Worm (Caenorhabditis elegans): ENCODE data around the gene F47G3.3.

- TF ChIP-seq nhr-237 (tag; optimal IDR thresholded peaks at IDR 0.05) (no peak), unc-62 (GFP tag; optimal IDR thresholded peaks at IDR 0.05) (no peak), ceh-82 (tag; optimal IDR thresholded peaks at IDR 0.05) (no peak), elt-3 (tag; optimal IDR thresholded peaks at IDR 0.05) (no peak), ztf-11 (tag; optimal IDR thresholded peaks at IDR 0.05) (no peak)
These were observed 12.9 kb upstream of the F47G3.3 start for ce11 chrX:2362872-2363271.

Measured in whole organism, L2 larva.